Worm (Caenorhabditis elegans): ENCODE results near the gene arcp-1.

DNA sequence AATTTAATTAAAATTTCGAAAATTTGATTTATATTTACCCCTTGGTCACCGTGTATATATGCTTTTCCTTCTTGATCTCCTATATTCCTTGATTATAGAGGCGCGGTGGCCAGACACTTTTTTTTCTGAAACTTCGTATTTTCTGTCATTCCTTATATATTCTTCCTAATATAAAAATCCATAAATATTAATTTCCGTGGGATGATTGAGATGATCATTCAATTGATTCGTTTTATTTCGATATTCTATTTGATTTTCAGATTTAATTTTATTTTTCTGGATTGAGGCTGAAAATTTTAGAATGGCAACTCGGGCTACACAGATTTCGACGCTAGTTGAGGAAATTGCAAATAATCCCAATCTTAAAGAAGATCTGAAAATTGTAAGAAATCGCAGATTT lies 52.6 kb downstream of the arcp-1 start, which contains the start of gene dph-1:
- no peak for TF ChIP-seq unc-130 (tag; optimal IDR thresholded peaks at IDR 0.05)
- no peak for TF ChIP-seq xbp-1 (tag; optimal IDR thresholded peaks at IDR 0.05)
- TF ChIP-seq lin-13 (GFP tag; optimal IDR thresholded peaks at IDR 0.05) = no peak
- no peak for TF ChIP-seq lir-3 (tag; optimal IDR thresholded peaks at IDR 0.05; ENCODE audit: poor library complexity)
- TF ChIP-seq jun-1 (tag; optimal IDR thresholded peaks at IDR 0.05) = no peak
- no peak for TF ChIP-seq ceh-63 (GFP tag; optimal IDR thresholded peaks at IDR 0.05)
- no peak for TF ChIP-seq ceh-82 (tag; optimal IDR thresholded peaks at IDR 0.05)
